Worm (Caenorhabditis elegans): Measurements from ENCODE around the gene cpt-6.

DNA sequence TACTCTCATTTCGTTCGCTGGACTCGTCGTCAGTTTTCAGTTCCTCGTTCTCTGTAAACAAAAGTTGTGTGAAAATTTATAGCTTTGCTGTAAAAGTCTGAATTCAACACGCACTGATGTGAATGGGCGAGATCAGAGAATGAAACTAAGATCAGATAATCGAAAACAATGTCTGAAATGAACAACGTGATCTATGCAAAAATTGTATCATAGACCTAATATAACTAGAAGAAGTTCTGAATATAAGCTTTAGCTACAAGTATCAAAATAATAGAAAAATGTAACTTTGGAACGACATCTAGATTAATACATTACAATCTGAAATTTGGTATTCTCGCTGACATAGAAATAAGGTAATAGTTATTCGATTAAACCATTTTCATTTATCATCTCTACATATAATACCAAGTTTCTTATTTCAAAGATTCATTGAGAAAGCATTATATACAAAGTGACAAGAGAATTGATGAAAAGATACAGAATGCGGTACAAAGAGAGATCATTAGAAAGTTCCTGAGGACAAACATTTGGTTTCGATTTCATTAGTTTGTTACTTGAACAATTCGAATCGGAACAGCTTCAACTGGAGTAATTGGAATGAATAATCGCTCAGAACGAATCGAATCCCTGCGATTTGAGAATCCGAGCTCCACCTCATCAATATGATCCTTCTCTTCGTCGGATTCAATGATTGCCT, 10.6 kb upstream of the cpt-6 start, which contains the start of gene moc-2:
- no peak for TF ChIP-seq tbx-11 (GFP tag; IDR thresholded peaks at IDR 0.05)
- TF ChIP-seq ceh-36 (tag; optimal IDR thresholded peaks at IDR 0.05), result no peak

Data from whole organism, early embryonic.